Worm (Caenorhabditis elegans): ENCODE results near the gene F41C3.1.

- no peak for TF ChIP-seq ama-1 (optimal IDR thresholded peaks at IDR 0.05)
- TF ChIP-seq mab-5 (tag; optimal IDR thresholded peaks at IDR 0.05), result no peak
- no peak for TF ChIP-seq zag-1 (tag; optimal IDR thresholded peaks at IDR 0.05)
- no peak for TF ChIP-seq nhr-10 (tag; optimal IDR thresholded peaks at IDR 0.05)
- TF ChIP-seq ztf-1 (GFP tag; conservative IDR thresholded peaks at IDR 0.05), result no peak
- TF ChIP-seq ztf-11 (tag; optimal IDR thresholded peaks at IDR 0.05), result no peak
- TF ChIP-seq dmd-4 (tag; optimal IDR thresholded peaks at IDR 0.05), result no peak
- no peak for TF ChIP-seq sma-9 (GFP tag; optimal IDR thresholded peaks at IDR 0.05)
- no peak for TF ChIP-seq sma-9 (tag; optimal IDR thresholded peaks at IDR 0.05)
- no peak for TF ChIP-seq nhr-6 (tag; optimal IDR thresholded peaks at IDR 0.05)
- TF ChIP-seq mdl-1 (tag; optimal IDR thresholded peaks at IDR 0.05), result no peak
- TF ChIP-seq nhr-77 (tag; optimal IDR thresholded peaks at IDR 0.05), result no peak
- TF ChIP-seq unc-39 (tag; optimal IDR thresholded peaks at IDR 0.05), result no peak
These were observed 37.8 kb downstream of the F41C3.1 start, which contains the start of gene F26G1.15 for ce11 chrII:4789835-4790343.
